Worm (Caenorhabditis elegans): ENCODE data around the gene srw-60.

ce11 chrII:2987854-2988350 is 29.5 kb downstream of the srw-60 start, which contains the start of gene lido-7:
- TF ChIP-seq T22C8.4 (GFP tag; IDR thresholded peaks at IDR 0.05) (no peak), klf-2 (GFP tag; conservative IDR thresholded peaks at IDR 0.05) (no peak), flt-1 (GFP tag; IDR thresholded peaks at IDR 0.05) (no peak; the same call in 1 of the 2 replicates), ztf-23 (GFP tag; IDR thresholded peaks at IDR 0.05) (peak; percentile 59; the same call in 1 of the 2 replicates), cog-1 (tag; optimal IDR thresholded peaks at IDR 0.05) (no peak), med-1 (GFP tag; optimal IDR thresholded peaks at IDR 0.05; ENCODE audit: insufficient read depth) (no peak), ref-1 (GFP tag; conservative IDR thresholded peaks at IDR 0.05) (no peak)

All from whole organism, midembryonic.